Worm (Caenorhabditis elegans): ENCODE data around the gene B0228.8.

The B0228.8 gene

ce11 chrII:7806872-7807271 lies 45.5 kb upstream of the B0228.8 start:
- TF ChIP-seq pha-4 (tag; optimal IDR thresholded peaks at IDR 0.05) (no peak), ref-2 (tag; optimal IDR thresholded peaks at IDR 0.05) (peak; percentile 35)

DNA sequence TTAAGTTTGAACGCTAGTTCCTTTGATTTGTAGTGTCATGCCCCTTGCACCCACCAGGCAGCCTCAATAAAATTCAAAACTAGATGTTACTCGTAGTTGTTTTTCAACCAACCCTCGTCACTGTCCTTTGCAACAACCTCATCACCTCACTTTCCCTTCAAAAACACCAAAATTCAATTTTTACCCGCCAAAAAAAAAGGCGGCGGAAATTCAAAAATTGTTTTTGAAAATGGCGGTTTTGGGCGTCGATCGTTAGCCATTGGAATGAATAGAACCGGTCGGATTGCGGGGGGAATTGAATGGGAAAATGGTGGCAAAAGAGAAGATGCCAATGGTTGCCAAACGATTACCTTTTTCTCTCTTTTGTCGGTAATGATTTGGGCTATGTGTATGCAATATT lies 44.7 kb upstream of the B0228.8 start:
- TF ChIP-seq ztf-16 (tag; optimal IDR thresholded peaks at IDR 0.05): no peak
- TF ChIP-seq lim-6 (tag; optimal IDR thresholded peaks at IDR 0.05): no peak
- no peak for TF ChIP-seq fkh-6 (tag; optimal IDR thresholded peaks at IDR 0.05)
- TF ChIP-seq che-1 (tag; optimal IDR thresholded peaks at IDR 0.05): no peak
- TF ChIP-seq ceh-19 (GFP tag; optimal IDR thresholded peaks at IDR 0.05): no peak
- TF ChIP-seq pat-9 (tag; optimal IDR thresholded peaks at IDR 0.05): no peak
- no peak for TF ChIP-seq ceh-34 (tag; optimal IDR thresholded peaks at IDR 0.05)
- no peak for TF ChIP-seq T23F11.4 (GFP tag; optimal IDR thresholded peaks at IDR 0.05)
- no peak for TF ChIP-seq odd-2 (tag; optimal IDR thresholded peaks at IDR 0.05)
- TF ChIP-seq elt-4 (tag; optimal IDR thresholded peaks at IDR 0.05): no peak
- TF ChIP-seq eyg-1 (tag; optimal IDR thresholded peaks at IDR 0.05): no peak

DNA sequence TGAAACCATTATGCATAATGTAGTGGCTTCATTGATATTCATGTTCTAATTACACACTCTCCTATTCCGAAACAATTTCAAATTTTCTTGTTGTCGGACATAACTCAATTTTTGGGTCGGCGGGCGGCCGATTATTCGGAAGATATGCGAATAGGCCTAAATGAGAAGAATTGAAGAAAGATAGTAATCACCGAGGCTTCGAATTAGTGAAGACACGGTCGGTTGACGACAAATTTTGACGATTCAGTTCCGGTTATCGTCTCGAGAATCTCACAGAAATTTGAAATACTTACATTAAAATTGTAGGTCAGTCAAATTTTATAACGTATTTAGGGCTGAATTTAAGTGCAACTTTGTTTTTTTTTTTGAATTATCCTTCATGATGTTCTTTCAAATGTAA lies 41.8 kb upstream of the B0228.8 start:
- TF ChIP-seq nhr-11 (tag; optimal IDR thresholded peaks at IDR 0.05) (no peak), ceh-34 (tag; optimal IDR thresholded peaks at IDR 0.05) (no peak), unc-42 (tag; optimal IDR thresholded peaks at IDR 0.05) (peak; percentile 49), pha-2 (tag; optimal IDR thresholded peaks at IDR 0.05) (no peak), ref-2 (tag; optimal IDR thresholded peaks at IDR 0.05) (no peak)

DNA sequence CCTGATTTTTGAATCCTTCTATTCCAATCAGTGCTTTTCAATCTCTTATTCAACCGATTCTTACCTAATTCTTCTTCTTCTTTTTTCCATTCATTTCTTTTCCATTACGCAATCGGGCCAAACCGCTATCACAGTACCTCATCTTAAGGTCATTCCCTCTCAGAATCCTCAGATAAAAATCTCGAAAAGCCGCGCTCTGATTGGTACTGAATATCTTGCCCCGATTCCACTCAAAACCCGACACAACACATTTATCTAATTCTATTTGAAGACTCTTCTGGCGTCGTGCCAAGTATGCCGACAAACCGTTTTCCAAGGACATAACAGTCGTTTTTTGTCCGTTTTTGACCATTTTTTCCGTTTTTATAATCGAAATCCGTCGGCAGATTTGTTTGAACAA lies 40.6 kb upstream of the B0228.8 start:
- TF ChIP-seq rnt-1 (tag; optimal IDR thresholded peaks at IDR 0.05) (peak; percentile 53), hlh-30 (tag; optimal IDR thresholded peaks at IDR 0.05; ENCODE audit: insufficient read depth) (no peak)

ce11 chrII:7801255-7801654 lies 39.9 kb upstream of the B0228.8 start:
- TF ChIP-seq elt-2 (tag; optimal IDR thresholded peaks at IDR 0.05) (peak; percentile 15), pat-9 (tag; optimal IDR thresholded peaks at IDR 0.05) (no peak), ttx-3 (tag; optimal IDR thresholded peaks at IDR 0.05) (no peak), tbx-2 (tag; optimal IDR thresholded peaks at IDR 0.05) (no peak), sox-4 (tag; optimal IDR thresholded peaks at IDR 0.05) (no peak)

DNA sequence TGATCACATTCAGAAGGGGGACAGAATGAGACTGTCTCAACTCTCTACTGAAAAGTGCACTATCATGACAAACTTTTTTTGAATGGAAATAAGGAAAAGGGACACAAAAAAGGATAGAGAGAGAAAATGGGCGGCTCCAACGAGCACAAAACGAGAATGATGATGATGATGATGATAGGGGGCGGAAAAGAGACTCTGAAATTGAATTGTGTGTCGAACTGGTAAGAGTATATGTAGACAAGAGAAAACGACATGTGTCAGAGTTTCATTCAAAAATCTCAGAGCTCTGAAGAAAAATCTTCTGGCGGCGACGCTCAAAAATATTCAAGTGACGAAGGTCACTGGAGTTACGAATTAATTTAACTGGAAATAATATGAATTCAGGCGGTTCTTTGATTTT lies 34.0 kb upstream of the B0228.8 start:
- TF ChIP-seq unc-42 (tag; optimal IDR thresholded peaks at IDR 0.05) (peak; percentile 82), hlh-13 (GFP tag; optimal IDR thresholded peaks at IDR 0.05) (no peak), odd-2 (tag; optimal IDR thresholded peaks at IDR 0.05) (no peak), C38D4.7 (GFP tag; optimal IDR thresholded peaks at IDR 0.05) (no peak), hlh-6 (tag; optimal IDR thresholded peaks at IDR 0.05) (no peak)

ce11 chrII:7794222-7794621 lies 32.9 kb upstream of the B0228.8 start, which contains the start of gene glr-4:
Gene glr-4 (minus strand): TSS chrII:7794322.
- TF ChIP-seq ceh-2 (tag; optimal IDR thresholded peaks at IDR 0.05): no peak
- TF ChIP-seq hlh-6 (tag; optimal IDR thresholded peaks at IDR 0.05): no peak
- TF ChIP-seq lin-11 (tag; optimal IDR thresholded peaks at IDR 0.05): no peak
- no peak for TF ChIP-seq elt-2 (tag; optimal IDR thresholded peaks at IDR 0.05)
- no peak for TF ChIP-seq pha-2 (tag; optimal IDR thresholded peaks at IDR 0.05)
- TF ChIP-seq Y22D7AL.16 (tag; optimal IDR thresholded peaks at IDR 0.05): no peak
- no peak for TF ChIP-seq syd-9 (tag; optimal IDR thresholded peaks at IDR 0.05)

DNA sequence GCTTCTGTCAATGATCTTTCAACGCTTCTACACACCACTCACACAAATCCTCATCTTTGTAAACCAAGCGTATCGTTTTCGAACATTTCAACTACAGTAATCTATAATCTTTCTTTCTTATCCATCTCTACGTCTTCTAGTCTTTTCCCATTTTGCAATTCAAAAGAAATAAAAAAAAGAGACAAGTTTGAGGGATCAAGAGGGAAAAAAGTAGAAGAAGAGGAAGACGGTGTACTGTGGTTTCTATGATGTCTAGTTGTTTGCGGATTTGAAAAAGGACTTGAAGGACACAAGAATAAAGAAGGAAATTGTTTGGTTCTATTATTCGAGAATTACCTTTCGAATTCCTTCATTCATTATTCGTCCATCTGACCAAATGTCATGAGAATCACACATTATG lies 31.2 kb upstream of the B0228.8 start:
- TF ChIP-seq pha-2 (tag; optimal IDR thresholded peaks at IDR 0.05): no peak

Measured in whole organism, late embryonic.